Fruit fly (Drosophila melanogaster): ENCODE measurements around the gene CG9215.

Gene CG9215

DNA sequence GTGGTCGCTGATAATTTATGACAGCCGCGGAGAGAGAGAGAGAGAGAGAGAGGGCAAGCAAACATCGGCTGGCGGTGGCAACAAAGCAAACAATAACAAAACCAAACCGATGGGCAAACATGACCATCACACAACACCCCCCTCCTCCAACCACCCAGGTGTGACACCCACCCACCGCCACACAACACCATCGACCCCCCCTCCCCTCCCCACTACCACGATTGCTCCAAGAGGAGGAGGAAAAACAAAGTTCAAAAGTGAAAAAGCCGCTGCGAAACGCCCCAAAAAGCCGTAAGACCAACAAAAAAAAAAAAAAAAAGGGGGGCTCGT lies 36.9 kb upstream of the CG9215 start (continued):
- TF ChIP-seq mirr (GFP tag; optimal IDR thresholded peaks at IDR 0.05) (no peak), lov (optimal IDR thresholded peaks at IDR 0.05) (no peak), lov (GFP tag; IDR thresholded peaks at IDR 0.05) (no peak), CG30403 (GFP tag; optimal IDR thresholded peaks at IDR 0.05) (no peak), z (GFP tag; IDR thresholded peaks at IDR 0.05) (0 out of 3 replicates have a peak, but pooled peaks have one; percentile 41), CG5953 (GFP tag; IDR thresholded peaks at IDR 0.05) (no peak), CG12744 (GFP tag; optimal IDR thresholded peaks at IDR 0.05) (no peak), Trl (optimal IDR thresholded peaks at IDR 0.05) (peak; percentile 12 to 37), Trl (GFP tag; optimal IDR thresholded peaks at IDR 0.05) (no peak), schlank (tag; optimal IDR thresholded peaks at IDR 0.05) (no peak), zen (tag; optimal IDR thresholded peaks at IDR 0.05) (no peak), CG6254 (GFP tag; optimal IDR thresholded peaks at IDR 0.05) (peak; percentile 30), Lhr (GFP tag; optimal IDR thresholded peaks at IDR 0.05) (no peak), bsh (GFP tag; optimal IDR thresholded peaks at IDR 0.05) (peak in 1 of 2 experiments; percentile 12), CG12104 (GFP tag; optimal IDR thresholded peaks at IDR 0.05) (no peak), nerfin-2 (GFP tag; IDR thresholded peaks at IDR 0.05; ENCODE audit: partially characterized antibody) (no peak), ind (GFP tag; optimal IDR thresholded peaks at IDR 0.05) (no peak), ATbp (GFP tag; optimal IDR thresholded peaks at IDR 0.05) (peak; percentile 35), CG7839 (tag; optimal IDR thresholded peaks at IDR 0.05) (no peak), Meics (GFP tag; optimal IDR thresholded peaks at IDR 0.05) (no peak), CG17568 (GFP tag; optimal IDR thresholded peaks at IDR 0.05) (no peak), sens (GFP tag) (no peak), CG33557 (GFP tag; optimal IDR thresholded peaks at IDR 0.05) (no peak), CG14965 (GFP tag; optimal IDR thresholded peaks at IDR 0.05; ENCODE audit: borderline replicate concordance) (no peak), ash1 (GFP tag; optimal IDR thresholded peaks at IDR 0.05) (no peak), CG4404 (GFP tag; IDR thresholded peaks at IDR 0.05) (0 out of 2 replicates have a peak, but pooled peaks have one; percentile 3), cato (GFP tag; optimal IDR thresholded peaks at IDR 0.05; ENCODE audit: borderline replicate concordance) (no peak), Gsc (GFP tag; IDR thresholded peaks at IDR 0.05) (no peak), Six4 (GFP tag; optimal IDR thresholded peaks at IDR 0.05) (no peak), CG16815 (GFP tag; optimal IDR thresholded peaks at IDR 0.05) (no peak), CG11695 (GFP tag; IDR thresholded peaks at IDR 0.05) (no peak), crol (GFP tag; IDR thresholded peaks at IDR 0.05) (peak; percentile 79), CG11696 (GFP tag; IDR thresholded peaks at IDR 0.05) (0 out of 2 replicates have a peak, but pooled peaks have one; percentile 5), CG12236 (GFP tag; optimal IDR thresholded peaks at IDR 0.05) (no peak), tin (GFP tag; optimal IDR thresholded peaks at IDR 0.05) (no peak), CG9817 (tag; optimal IDR thresholded peaks at IDR 0.05) (no peak), sim (GFP tag; IDR thresholded peaks at IDR 0.05) (no peak), CG4730 (GFP tag; IDR thresholded peaks at IDR 0.05) (no peak), dati (GFP tag; IDR thresholded peaks at IDR 0.05) (no peak), kah (GFP tag; optimal IDR thresholded peaks at IDR 0.05) (no peak), knrl (GFP tag; IDR thresholded peaks at IDR 0.05; ENCODE audit: partially characterized antibody) (peak; percentile 12; the same call in 1 of the 3 replicates), CG12391 (tag; optimal IDR thresholded peaks at IDR 0.05) (no peak), ham (GFP tag; IDR thresholded peaks at IDR 0.05) (0 out of 2 replicates have a peak, but pooled peaks have one; percentile 1), Hr3 (GFP tag; optimal IDR thresholded peaks at IDR 0.05) (no peak), YL-1 (GFP tag; optimal IDR thresholded peaks at IDR 0.05) (no peak), croc (GFP tag; conservative IDR thresholded peaks at IDR 0.05) (0 out of 3 replicates have a peak, but pooled peaks have one; percentile 1), CG32532 (GFP tag; IDR thresholded peaks at IDR 0.05) (no peak), CG1529 (GFP tag; optimal IDR thresholded peaks at IDR 0.05) (peak; percentile 8), CG10321 (GFP tag; IDR thresholded peaks at IDR 0.05) (no peak), CG4854 (GFP tag; optimal IDR thresholded peaks at IDR 0.05) (no peak), Vsx1 (GFP tag; optimal IDR thresholded peaks at IDR 0.05) (peak; percentile 23), CG34224 (GFP tag; IDR thresholded peaks at IDR 0.05; ENCODE audit: partially characterized antibody) (no peak)

All from whole organism, embryonic.